Fruit fly (Drosophila melanogaster) whole organism, wandering third instar larva: ENCODE data around the gene CG5122.

Experiments used
- Dfd ChIP-seq: fragments of >200 bp; optimal IDR thresholded peaks from 2 replicates; lab custom pipeline; 2017; ENCODE audit warnings: missing biosample characterization, missing genetic modification characterization
- Dif ChIP-seq: fragments of 200-275, 200-300 bp; sonication (Bioruptor generic); optimal IDR thresholded peaks from 2 replicates; lab custom pipeline; 2018; ENCODE audit warnings: missing biosample characterization, missing genetic modification characterization; ENCODE audit not compliant: partially characterized antibody
- GATAd ChIP-seq: sonication (Bioruptor generic); optimal IDR thresholded peaks from 2 replicates; lab custom pipeline; 2016; ENCODE audit warnings: missing biosample characterization, missing genetic modification characterization
- Hnf4 ChIP-seq: fragments of 200-800 bp; sonication (Bioruptor generic); optimal IDR thresholded peaks from 2 replicates; lab custom pipeline; 2016; ENCODE audit warnings: missing biosample characterization, mild to moderate bottlenecking, missing genetic modification characterization
- Hr83 ChIP-seq: fragments of 200-300 bp; sonication (Bioruptor generic); optimal IDR thresholded peaks from 2 replicates; lab custom pipeline; 2016; ENCODE audit warnings: missing biosample characterization, mild to moderate bottlenecking, missing genetic modification characterization, moderate library complexity; ENCODE audit not compliant: poor library complexity, severe bottlenecking
- Myc ChIP-seq: fragments of >200 bp; optimal IDR thresholded peaks from 2 replicates; lab custom pipeline; 2017
- N ChIP-seq: fragments of >200 bp; optimal IDR thresholded peaks from 2 replicates; lab custom pipeline; 2018; ENCODE audit warnings: missing biosample characterization, missing external identifiers, missing genetic modification characterization
- br ChIP-seq: fragments of 200-800 bp; sonication (Bioruptor generic); optimal IDR thresholded peaks from 2 replicates; lab custom pipeline; 2016; ENCODE audit warnings: missing biosample characterization, missing genetic modification characterization
- h ChIP-seq: fragments of 200-800 bp; sonication (Bioruptor generic); optimal IDR thresholded peaks from 3 replicates; lab custom pipeline; 2016; ENCODE audit warnings: missing biosample characterization, mild to moderate bottlenecking, missing genetic modification characterization
- psq ChIP-seq: fragments of 200-800 bp; sonication (Bioruptor generic); optimal IDR thresholded peaks from 3 replicates; lab custom pipeline; 2017; ENCODE audit warnings: missing biosample characterization, mild to moderate bottlenecking, missing genetic modification characterization, moderate library complexity
- usp ChIP-seq: fragments of >200 bp; optimal IDR thresholded peaks from 2 replicates; lab custom pipeline; 2017; ENCODE audit warnings: missing biosample characterization, missing genetic modification characterization
- woc ChIP-seq: sonication (Bioruptor generic); optimal IDR thresholded peaks from 2 replicates; lab custom pipeline; 2016; ENCODE audit warnings: missing biosample characterization, mild to moderate bottlenecking, missing genetic modification characterization

DNA sequence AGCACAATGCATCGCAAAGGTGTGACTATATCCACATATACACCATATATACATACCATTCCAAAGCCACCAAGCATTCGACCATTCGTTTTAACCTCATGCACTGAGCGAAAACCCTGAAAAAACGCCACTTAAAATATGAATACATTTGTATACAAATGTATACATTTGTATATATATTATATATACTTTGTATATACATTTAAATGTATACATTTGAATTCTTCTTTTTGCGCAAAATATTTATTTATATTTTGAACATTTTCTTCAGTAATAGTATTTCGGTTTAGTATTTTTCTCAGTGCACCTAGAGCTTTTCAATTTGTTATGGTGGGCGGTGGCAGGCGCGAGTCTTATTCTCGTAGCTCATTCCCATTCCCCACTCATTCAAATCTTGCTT lies 26.0 kb downstream of the CG5122 start:
- peak; percentile 22 for TF ChIP-seq psq (GFP tag; lab: Kevin White, UChicago)
- no peak for TF ChIP-seq h (GFP tag; lab: Kevin White, UChicago)
- TF ChIP-seq br (GFP tag; lab: Kevin White, UChicago), result no peak
- no peak for TF ChIP-seq Hnf4 (GFP tag; lab: Kevin White, UChicago)
- TF ChIP-seq N (GFP tag; lab: Kevin White, UChicago), result no peak
- TF ChIP-seq GATAd, result no peak
- no peak for TF ChIP-seq woc (GFP tag; lab: Kevin White, UChicago)
- TF ChIP-seq Dif (GFP tag; lab: Kevin White, UChicago), result no peak
- no peak for TF ChIP-seq Dfd (GFP tag; lab: Kevin White, UChicago)
- TF ChIP-seq Hr83 (GFP tag; lab: Kevin White, UChicago), result no peak
- TF ChIP-seq Myc, result no peak
- no peak for TF ChIP-seq usp (GFP tag; lab: Kevin White, UChicago)
